Worm (Caenorhabditis elegans) whole organism, L1 larva: ENCODE data around the gene C17F4.2.

Experiments
- alr-1 ChIP-seq: fragments of 200-800 bp; sonication (Bioruptor generic); optimal IDR thresholded peaks from 2 replicates; lab custom pipeline; 2018; ENCODE audit warnings: borderline replicate concordance, mild to moderate bottlenecking, missing genetic modification characterization, missing compliant biosample characterization
- ama-1 ChIP-seq: fragments of 150-350 bp; optimal IDR thresholded peaks from 2 replicates; lab custom pipeline; 2014
- blmp-1 ChIP-seq: fragments of 150-350 bp; optimal IDR thresholded peaks from 2 replicates; lab custom pipeline; 2014; ENCODE audit warnings: missing biosample characterization, missing genetic modification characterization
- ces-1 ChIP-seq: fragments of 150-350 bp; optimal IDR thresholded peaks from 2 replicates; lab custom pipeline; 2014; ENCODE audit warnings: missing biosample characterization, missing genetic modification reagents, missing genetic modification characterization
- elt-3 ChIP-seq, 6 experiments: fragments of 150-350 bp in 1 of 6; sonication (generic microtip); optimal IDR thresholded peaks; 2 replicates each; lab custom pipeline; 2017 to 2018; ENCODE audit warnings: missing biosample characterization in 6 of 6, missing genetic modification characterization in 6 of 6, inconsistent platforms in 1 of 6
- nhr-237 ChIP-seq: fragments of 150-350 bp; optimal IDR thresholded peaks from 2 replicates; lab custom pipeline; 2014; ENCODE audit warnings: missing biosample characterization, missing genetic modification characterization
- nhr-77 ChIP-seq: fragments of 150-350 bp; optimal IDR thresholded peaks from 2 replicates; lab custom pipeline; 2014; ENCODE audit warnings: missing biosample characterization, missing genetic modification characterization
- tbx-2 ChIP-seq: sonication (generic microtip); optimal IDR thresholded peaks from 2 replicates; lab custom pipeline; 2016; ENCODE audit warnings: missing genetic modification characterization, missing compliant biosample characterization
- unc-30 ChIP-seq: sonication (generic microtip); optimal IDR thresholded peaks from 2 replicates; lab custom pipeline; 2017; ENCODE audit warnings: missing biosample characterization, missing genetic modification characterization
- ztf-11 ChIP-seq, 2 experiments: sonication (generic microtip); optimal IDR thresholded peaks; 2 replicates each; lab custom pipeline; 2016 to 2017; ENCODE audit warnings: missing genetic modification characterization in 2 of 2, missing biosample characterization in 1 of 2, missing compliant biosample characterization in 1 of 2

DNA sequence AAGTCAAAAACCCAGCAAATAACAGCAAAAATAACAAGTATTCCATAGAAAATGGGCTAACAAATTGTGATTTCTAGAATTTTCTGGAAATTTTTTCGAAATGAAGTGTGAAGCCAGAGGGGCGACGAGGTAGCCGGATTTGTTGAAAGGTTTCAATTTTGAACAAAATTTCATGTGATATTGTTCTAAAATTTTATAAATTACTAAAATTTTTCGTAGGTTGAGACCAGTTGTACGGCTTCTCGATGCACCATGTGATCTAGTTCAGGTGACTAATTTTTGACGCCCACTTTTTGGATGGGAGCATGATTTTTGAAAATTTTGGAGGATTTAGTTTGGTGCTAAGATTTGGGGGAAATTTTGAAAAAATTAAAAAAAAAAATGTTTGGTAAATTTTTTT is 10.8 kb downstream of the C17F4.2 start, which contains the start of gene gcy-19:
- TF ChIP-seq nhr-77 (tag; lab: Kevin White, UChicago) (no peak), ztf-11 (tag; optimal IDR thresholded peaks at IDR 0.05; lab: Kevin White, UChicago) (no peak), alr-1 (tag; lab: Kevin White, UChicago) (no peak), nhr-237 (no peak), elt-3 (tag; optimal IDR thresholded peaks at IDR 0.05; lab: Kevin White, UChicago) (no peak), ces-1 (GFP tag; lab: Kevin White, UChicago) (no peak), blmp-1 (no peak), unc-30 (no peak), tbx-2 (tag; lab: Kevin White, UChicago) (no peak), ama-1 (lab: Kevin White, UChicago) (no peak)
